Worm (Caenorhabditis elegans): ENCODE measurements around the gene col-140.

The col-140 gene

ce11 chrV:5843415-5844337 lies 7.0 kb upstream of the col-140 start:
- no peak for TF ChIP-seq unc-62 (GFP tag; optimal IDR thresholded peaks at IDR 0.05)

ce11 chrV:5842507-5843144 lies 6.0 kb upstream of the col-140 start:
- TF ChIP-seq unc-62 (GFP tag; optimal IDR thresholded peaks at IDR 0.05) = no peak

DNA sequence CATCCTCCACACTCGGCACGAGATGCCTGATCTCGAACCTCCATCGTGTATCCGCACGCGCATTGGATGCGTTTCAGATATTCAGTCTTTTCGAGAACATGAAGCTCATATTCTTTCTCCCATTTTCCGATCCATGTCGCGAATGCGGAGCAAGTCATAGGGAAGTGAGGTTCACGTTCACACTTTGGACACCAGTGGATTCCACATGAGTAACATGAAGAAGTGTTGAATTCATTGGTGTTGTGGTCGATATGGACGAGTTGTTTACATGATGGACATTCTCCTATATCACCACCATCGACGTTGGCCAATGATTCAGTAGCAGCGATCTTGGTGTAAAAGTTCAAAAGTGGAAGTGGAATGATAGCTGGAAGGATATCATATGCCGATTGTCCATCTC lies 4.3 kb upstream of the col-140 start:
- TF ChIP-seq unc-62 (GFP tag; optimal IDR thresholded peaks at IDR 0.05) = no peak

DNA sequence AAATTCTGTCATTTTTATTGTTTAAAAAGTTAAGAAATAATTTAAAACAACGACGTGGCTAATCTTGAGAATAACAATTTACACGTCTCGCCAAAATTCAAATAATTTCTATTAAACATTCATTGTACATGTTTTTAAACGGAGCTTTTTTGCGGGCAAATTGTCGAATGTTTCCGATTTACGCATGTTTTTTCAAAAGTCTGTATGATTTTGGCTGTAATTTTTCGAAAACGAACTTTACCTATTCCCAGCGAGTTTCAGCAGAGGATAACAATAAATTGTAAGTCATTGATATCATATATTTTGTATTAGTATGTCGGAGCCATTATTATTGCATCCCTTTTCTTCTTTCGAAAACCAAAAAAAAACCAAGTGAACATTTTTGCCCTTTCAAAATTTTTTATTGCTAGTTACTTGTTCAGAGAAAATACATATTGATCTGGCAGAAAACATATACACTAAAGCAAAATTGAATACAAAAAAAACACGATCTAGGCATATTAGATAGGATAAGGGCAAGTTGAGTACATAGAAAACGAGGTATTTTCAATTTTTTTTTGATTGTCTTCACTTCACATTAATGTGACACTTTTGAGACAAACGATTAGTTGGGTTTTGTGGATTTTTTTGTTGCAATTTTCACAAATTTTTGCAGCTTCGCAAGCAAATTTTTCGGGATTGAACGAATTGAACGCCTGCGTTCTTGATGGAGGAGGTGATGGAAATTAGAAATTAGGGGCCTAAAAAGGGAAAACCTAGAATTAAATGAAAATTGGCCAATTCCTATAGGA lies 2.1 kb upstream of the col-140 start, which contains the start of gene F26F12.2:
Gene F26F12.2, minus strand, starts transcription at position 38 of the 791 bp plus-strand sequence.
- TF ChIP-seq unc-62 (GFP tag; optimal IDR thresholded peaks at IDR 0.05) = no peak

ce11 chrV:5835979-5836615 lies 537 bp downstream of the col-140 start:
- no peak for TF ChIP-seq unc-62 (GFP tag; optimal IDR thresholded peaks at IDR 0.05)

DNA sequence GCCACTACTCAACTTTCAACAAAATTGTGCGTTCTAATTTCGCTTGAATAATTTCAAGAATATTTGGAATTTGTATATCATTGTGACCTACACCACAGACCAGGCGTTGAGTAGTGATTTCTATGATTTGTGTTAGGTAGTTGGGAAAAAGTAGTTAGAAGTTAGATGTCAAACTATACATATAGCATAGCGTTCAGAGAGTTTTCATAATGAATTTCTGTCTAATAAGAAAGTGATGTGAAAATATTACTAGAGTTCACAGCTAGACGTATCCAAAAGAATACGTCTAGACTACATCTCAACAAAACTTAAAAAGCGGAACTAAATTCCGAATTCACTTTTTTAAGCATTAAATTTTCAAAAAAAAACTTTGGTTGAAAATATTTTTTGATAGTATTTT lies 1.2 kb downstream of the col-140 start:
- no peak for TF ChIP-seq unc-62 (GFP tag; optimal IDR thresholded peaks at IDR 0.05)

DNA sequence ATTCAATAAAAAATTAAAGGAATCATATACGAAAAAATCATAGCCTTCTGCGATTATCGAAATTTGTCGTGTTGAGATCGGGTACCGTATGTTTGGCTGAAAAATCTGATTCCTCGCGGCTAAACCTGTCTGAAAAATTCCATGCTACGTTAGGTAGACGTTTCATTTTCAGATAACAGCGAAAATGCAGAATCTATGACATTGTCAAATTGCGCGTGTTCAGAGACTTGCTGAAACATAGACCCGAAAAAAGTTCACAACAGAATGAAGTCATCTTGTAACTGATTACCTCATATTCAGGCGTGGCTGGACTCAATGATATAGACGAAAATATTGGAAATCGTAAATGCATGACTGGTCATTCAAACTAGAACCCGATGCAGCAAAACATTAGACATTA lies 3.1 kb downstream of the col-140 start, which contains the start of gene srh-76:
Gene srh-76, plus strand, starts transcription at position 301 of the 400 bp plus-strand sequence.
- no peak for TF ChIP-seq unc-62 (GFP tag; optimal IDR thresholded peaks at IDR 0.05)

DNA sequence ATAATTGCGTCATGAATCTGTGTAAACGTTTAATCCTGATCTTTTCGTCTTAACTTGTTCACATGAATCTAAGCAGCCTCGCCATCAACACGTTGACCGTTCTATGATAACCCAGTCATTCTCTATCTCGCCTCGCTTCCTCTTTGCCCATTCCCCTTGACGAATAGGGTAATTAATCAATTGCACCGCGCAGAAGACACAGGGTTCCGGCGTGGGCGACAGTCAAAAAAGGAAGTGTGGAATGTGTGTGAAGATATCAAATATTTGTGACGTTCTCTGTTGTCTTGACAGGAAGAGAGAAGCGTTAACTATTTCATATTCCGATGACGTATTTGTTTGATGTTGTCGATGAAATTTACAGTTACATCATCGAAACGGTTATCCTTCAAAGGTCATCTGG lies 3.8 kb downstream of the col-140 start:
- TF ChIP-seq unc-62 (GFP tag; optimal IDR thresholded peaks at IDR 0.05) = no peak

DNA sequence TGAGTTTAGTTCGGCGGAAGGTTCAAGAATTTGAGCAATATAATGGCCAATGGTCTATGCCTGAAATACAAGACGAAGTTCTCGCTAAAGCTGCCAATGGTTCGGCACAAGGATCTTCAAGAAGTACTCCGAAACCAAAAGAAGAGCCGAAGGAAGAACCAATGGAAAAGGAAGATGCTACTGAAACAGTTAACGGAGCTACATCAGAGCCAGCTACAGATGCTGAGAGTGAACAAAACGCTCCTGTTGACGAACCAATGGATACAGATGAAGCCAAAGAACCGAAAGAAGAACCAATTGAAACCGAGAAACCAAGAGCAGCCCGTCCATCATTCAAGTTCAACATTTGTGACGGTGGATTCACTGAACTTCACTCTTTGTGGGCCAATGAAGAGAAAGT lies 5.4 kb downstream of the col-140 start:
- TF ChIP-seq unc-62 (GFP tag; optimal IDR thresholded peaks at IDR 0.05) = no peak

ce11 chrV:5826592-5826991 lies 10.0 kb downstream of the col-140 start, which contains the start of gene let-418:
Gene let-418 (plus strand): TSS chrV:5826833.
- no peak for TF ChIP-seq unc-62 (GFP tag; optimal IDR thresholded peaks at IDR 0.05)

ce11 chrV:5825478-5825877 lies 11.2 kb downstream of the col-140 start:
- no peak for TF ChIP-seq unc-62 (GFP tag; optimal IDR thresholded peaks at IDR 0.05)

- TF ChIP-seq unc-62 (GFP tag; optimal IDR thresholded peaks at IDR 0.05) = no peak
These were observed 13.7 kb downstream of the col-140 start for ce11 chrV:5822968-5823367.

- TF ChIP-seq unc-62 (GFP tag; optimal IDR thresholded peaks at IDR 0.05) = no peak
These were observed 15.0 kb downstream of the col-140 start for ce11 chrV:5821451-5822143.

DNA sequence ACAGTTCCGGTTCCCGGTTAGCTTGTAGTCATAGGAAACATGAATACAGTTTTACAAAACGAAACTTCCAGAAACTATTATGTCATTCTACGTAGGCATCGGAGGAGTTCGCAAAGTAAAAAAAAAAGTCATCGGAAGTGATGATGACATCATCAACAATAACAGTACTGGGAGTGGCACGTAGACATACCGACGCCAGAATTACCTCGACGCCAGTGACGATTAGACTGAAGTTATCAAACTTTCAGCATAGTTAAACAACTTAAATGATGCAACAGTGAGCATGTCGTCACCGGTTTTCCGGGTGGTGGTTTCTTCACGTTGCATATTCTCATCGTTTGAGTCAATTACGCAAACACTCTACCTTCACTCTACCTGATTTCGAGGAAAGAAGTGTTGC lies 16.2 kb downstream of the col-140 start:
- TF ChIP-seq unc-62 (GFP tag; optimal IDR thresholded peaks at IDR 0.05) = no peak

DNA sequence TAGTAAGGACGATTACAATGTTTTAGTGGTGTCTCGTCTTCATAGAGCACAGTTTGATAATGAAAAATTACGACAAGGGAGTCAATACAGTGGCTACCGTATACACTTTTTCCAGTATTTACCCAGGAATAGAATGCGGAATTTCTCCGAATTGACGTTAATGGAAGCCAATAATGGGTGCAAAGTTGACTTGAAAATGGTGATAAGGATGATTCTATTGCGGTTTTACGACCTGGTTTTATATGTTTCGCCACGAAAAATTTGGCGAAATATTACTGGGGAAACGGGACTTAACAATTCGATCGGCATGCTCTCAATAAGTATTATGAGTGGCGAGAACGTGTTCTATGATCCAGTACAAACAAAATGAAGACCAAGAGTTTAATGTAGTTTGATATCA lies 16.7 kb downstream of the col-140 start:
- no peak for TF ChIP-seq unc-62 (GFP tag; optimal IDR thresholded peaks at IDR 0.05)

All from whole organism, dauer.